Worm (Caenorhabditis elegans) whole organism, L1 larva: Measurements from ENCODE around the gene acdh-2.

Source experiments
- C04F5.9 ChIP-seq: sonication (generic microtip); optimal IDR thresholded peaks from 2 replicates; lab custom pipeline; 2016; ENCODE audit warnings: missing genetic modification characterization, missing compliant biosample characterization
- ceh-63 ChIP-seq: fragments of 200-800 bp; sonication (Bioruptor generic); optimal IDR thresholded peaks from 2 replicates; lab custom pipeline; 2018; ENCODE audit warnings: mild to moderate bottlenecking, missing genetic modification characterization, missing compliant biosample characterization
- ceh-88 ChIP-seq: fragments of 200-800 bp; sonication (Bioruptor generic); IDR thresholded peaks from 2 replicates; pipeline ENCODE4 v1.3.6; 2022; ENCODE audit warnings: missing genetic modification characterization, missing compliant biosample characterization
- ceh-90 ChIP-seq: sonication (generic microtip); optimal IDR thresholded peaks from 2 replicates; lab custom pipeline; 2016; ENCODE audit warnings: missing genetic modification characterization, missing compliant biosample characterization
- dpl-1 ChIP-seq, 3 experiments: fragments of 150-350 bp in 2 of 3; sonication (generic microtip) in 1 of 3; optimal IDR thresholded peaks; 2 replicates each; lab custom pipeline; 2014 to 2017; ENCODE audit warnings: missing biosample characterization in 3 of 3, missing genetic modification characterization in 3 of 3, missing genetic modification reagents in 3 of 3
- efl-1 ChIP-seq, 4 experiments: fragments of 150-350 bp; optimal IDR thresholded peaks in 3 of 4; peaks in 1 of 4; 1 replicate in 1 of 4; 2 replicates in 3 of 4; lab custom pipeline; 2014; ENCODE audit warnings: missing biosample characterization in 2 of 4, missing genetic modification characterization in 2 of 4, missing genetic modification reagents in 2 of 4
- egl-13 ChIP-seq: sonication (generic microtip); optimal IDR thresholded peaks from 2 replicates; lab custom pipeline; 2016; ENCODE audit warnings: missing genotype, missing genetic modification reagents, missing genetic modification characterization, missing compliant biosample characterization
- elt-2 ChIP-seq: sonication (generic microtip); optimal IDR thresholded peaks from 2 replicates; lab custom pipeline; 2016; ENCODE audit warnings: missing genetic modification characterization, mild to moderate bottlenecking, inconsistent platforms, missing compliant biosample characterization, missing genetic modification reagents
- elt-3 ChIP-seq, 6 experiments: fragments of 150-350 bp in 1 of 6; sonication (generic microtip); optimal IDR thresholded peaks; 2 replicates each; lab custom pipeline; 2017 to 2018; ENCODE audit warnings: missing biosample characterization in 6 of 6, missing genetic modification characterization in 6 of 6, inconsistent platforms in 1 of 6
- fos-1 ChIP-seq: fragments of 150-350 bp; optimal IDR thresholded peaks from 2 replicates; lab custom pipeline; 2014; ENCODE audit warnings: missing biosample characterization, missing genetic modification characterization
- grh-1 ChIP-seq: fragments of 200-800 bp; sonication (Bioruptor generic); IDR thresholded peaks from 2 replicates; pipeline ENCODE4 v1.3.6; 2022; ENCODE audit warnings: missing genetic modification reagents, missing genetic modification characterization, missing compliant biosample characterization
- hlh-17 ChIP-seq: fragments of 200-800 bp; sonication (Bioruptor generic); optimal IDR thresholded peaks from 2 replicates; lab custom pipeline; 2018; ENCODE audit warnings: missing genetic modification characterization, mild to moderate bottlenecking, missing compliant biosample characterization, moderate library complexity, borderline replicate concordance
- hlh-4 ChIP-seq: sonication (generic microtip); optimal IDR thresholded peaks from 2 replicates; lab custom pipeline; 2016; ENCODE audit warnings: mild to moderate bottlenecking, missing genetic modification characterization, missing compliant biosample characterization
- jun-1 ChIP-seq: fragments of 150-350 bp; optimal IDR thresholded peaks from 2 replicates; lab custom pipeline; 2014; ENCODE audit warnings: missing biosample characterization, missing genetic modification reagents, missing genetic modification characterization
- lin-13 ChIP-seq: fragments of 150-350 bp; optimal IDR thresholded peaks from 2 replicates; lab custom pipeline; 2014; ENCODE audit warnings: missing biosample characterization, missing genetic modification reagents, missing genetic modification characterization
- lin-15B ChIP-seq: fragments of 150-350 bp; sonication (generic microtip); optimal IDR thresholded peaks from 3 replicates; lab custom pipeline; 2014; ENCODE audit warnings: missing biosample characterization, missing genetic modification characterization
- lin-35 ChIP-seq, 2 experiments: fragments of 150-350 bp; optimal IDR thresholded peaks; 2 replicates each; lab custom pipeline; 2014; ENCODE audit warnings: missing biosample characterization in 2 of 2, missing genetic modification characterization in 2 of 2, missing genetic modification reagents in 2 of 2
- lin-39 ChIP-seq: fragments of 150-350 bp; optimal IDR thresholded peaks from 2 replicates; lab custom pipeline; 2014; ENCODE audit warnings: missing biosample characterization, missing genetic modification reagents, missing genetic modification characterization
- mep-1 ChIP-seq: fragments of 150-350 bp; optimal IDR thresholded peaks from 2 replicates; lab custom pipeline; 2014; ENCODE audit warnings: missing biosample characterization, missing genetic modification characterization
- nhr-12 ChIP-seq: sonication (generic microtip); optimal IDR thresholded peaks from 2 replicates; lab custom pipeline; 2017; ENCODE audit warnings: missing biosample characterization, missing genetic modification characterization
- nhr-19 ChIP-seq: fragments of 200-800 bp; sonication (Bioruptor generic); conservative IDR thresholded peaks from 2 replicates; pipeline ENCODE4 v1.3.6; 2022; ENCODE audit warnings: missing genetic modification characterization, missing compliant biosample characterization
- nhr-20 ChIP-seq: sonication (generic microtip); optimal IDR thresholded peaks from 2 replicates; lab custom pipeline; 2016; ENCODE audit warnings: mild to moderate bottlenecking, missing genetic modification characterization, missing compliant biosample characterization
- nhr-28 ChIP-seq: fragments of 150-350 bp; optimal IDR thresholded peaks from 2 replicates; lab custom pipeline; 2014; ENCODE audit warnings: missing biosample characterization, missing genetic modification characterization
- nhr-71 ChIP-seq: sonication (generic microtip); optimal IDR thresholded peaks from 2 replicates; lab custom pipeline; 2016; ENCODE audit warnings: mild to moderate bottlenecking, missing genetic modification characterization, moderate library complexity, missing compliant biosample characterization
- nhr-85 ChIP-seq: sonication (generic microtip); peaks from one replicate; lab custom pipeline; 2016; ENCODE audit warnings: missing genetic modification characterization, inconsistent platforms, missing compliant biosample characterization
- nhr-90 ChIP-seq: sonication (generic microtip); optimal IDR thresholded peaks from 2 replicates; lab custom pipeline; 2016; ENCODE audit warnings: mild to moderate bottlenecking, missing genetic modification characterization, missing compliant biosample characterization; ENCODE audit not compliant: poor library complexity
- pax-3 ChIP-seq: fragments of 200-800 bp; sonication (Bioruptor generic); optimal IDR thresholded peaks from 2 replicates; lab custom pipeline; 2018; ENCODE audit warnings: mild to moderate bottlenecking, missing genetic modification characterization, moderate library complexity, missing compliant biosample characterization
- pqm-1 ChIP-seq: sonication (generic microtip); optimal IDR thresholded peaks from 3 replicates; lab custom pipeline; 2017; ENCODE audit warnings: missing biosample characterization, missing genetic modification characterization
- rnt-1 ChIP-seq: sonication (generic microtip); optimal IDR thresholded peaks from 2 replicates; lab custom pipeline; 2016; ENCODE audit warnings: mild to moderate bottlenecking, missing genetic modification characterization, moderate library complexity, missing compliant biosample characterization
- skn-1 ChIP-seq: fragments of 150-350 bp; optimal IDR thresholded peaks from 2 replicates; lab custom pipeline; 2014; ENCODE audit warnings: missing biosample characterization, missing genetic modification characterization
- snpc-4 ChIP-seq: fragments of 150-350 bp; optimal IDR thresholded peaks from 2 replicates; lab custom pipeline; 2014; ENCODE audit warnings: missing biosample characterization, missing genetic modification characterization
- sox-4 ChIP-seq: sonication (generic microtip); optimal IDR thresholded peaks from 2 replicates; lab custom pipeline; 2016; ENCODE audit warnings: missing genetic modification characterization, missing compliant biosample characterization
- sup-37 ChIP-seq: fragments of 200-800 bp; sonication (Bioruptor generic); optimal IDR thresholded peaks from 2 replicates; lab custom pipeline; 2018; ENCODE audit warnings: mild to moderate bottlenecking, missing genetic modification characterization, missing compliant biosample characterization
- unc-86 ChIP-seq: sonication (generic microtip); optimal IDR thresholded peaks from 2 replicates; lab custom pipeline; 2016; ENCODE audit warnings: missing genetic modification characterization, missing compliant biosample characterization
- unc-98 ChIP-seq: fragments of 200-800 bp; sonication (Bioruptor generic); IDR thresholded peaks from 2 replicates; pipeline ENCODE4 v1.3.6; 2022; ENCODE audit warnings: missing genetic modification characterization, missing compliant biosample characterization
- zag-1 ChIP-seq: fragments of 150-350 bp; optimal IDR thresholded peaks from 2 replicates; lab custom pipeline; 2014; ENCODE audit warnings: missing biosample characterization, missing genetic modification characterization
- ztf-11 ChIP-seq, 2 experiments: sonication (generic microtip); optimal IDR thresholded peaks; 2 replicates each; lab custom pipeline; 2016 to 2017; ENCODE audit warnings: missing genetic modification characterization in 2 of 2, missing biosample characterization in 1 of 2, missing compliant biosample characterization in 1 of 2

acdh-2 gene

ce11 chrII:5556431-5556830, 9.1 kb upstream of the acdh-2 start, which contains the start of gene ins-11:
TSS of gene ins-11 (plus strand) at chrII:5556731.
- TF ChIP-seq zag-1 (tag; lab: Kevin White, UChicago) (no peak), hlh-4 (tag; lab: Kevin White, UChicago) (no peak), mep-1 (tag; lab: Kevin White, UChicago) (no peak), fos-1 (tag; lab: Kevin White, UChicago) (no peak), grh-1 (no peak), nhr-28 (no peak), lin-39 (tag; lab: Kevin White, UChicago) (no peak), jun-1 (no peak), pax-3 (tag; lab: Kevin White, UChicago) (no peak), C04F5.9 (tag; lab: Kevin White, UChicago) (no peak), nhr-71 (no peak), skn-1 (no peak), nhr-12 (tag; lab: Kevin White, UChicago) (no peak), nhr-85 (tag; lab: Kevin White, UChicago) (no peak), unc-98 (GFP tag; lab: Robert Waterston, UW) (no peak), nhr-19 (GFP tag; lab: Robert Waterston, UW) (no peak), unc-86 (no peak), sox-4 (tag; lab: Kevin White, UChicago) (no peak)
- TF ChIP-seq, all 84 proteins: peak for 0

ce11 chrII:5555522-5555921, 8.2 kb upstream of the acdh-2 start:
- TF ChIP-seq elt-2 (peak; percentile 66), efl-1 (optimal IDR thresholded peaks at IDR 0.05; lab: Kevin White, UChicago) (no peak), efl-1 (GFP tag; optimal IDR thresholded peaks at IDR 0.05 in 1 of 2; lab: Kevin White, UChicago) (peak in 1 of 2 experiments; percentile 76), nhr-12 (tag; lab: Kevin White, UChicago) (no peak)

DNA sequence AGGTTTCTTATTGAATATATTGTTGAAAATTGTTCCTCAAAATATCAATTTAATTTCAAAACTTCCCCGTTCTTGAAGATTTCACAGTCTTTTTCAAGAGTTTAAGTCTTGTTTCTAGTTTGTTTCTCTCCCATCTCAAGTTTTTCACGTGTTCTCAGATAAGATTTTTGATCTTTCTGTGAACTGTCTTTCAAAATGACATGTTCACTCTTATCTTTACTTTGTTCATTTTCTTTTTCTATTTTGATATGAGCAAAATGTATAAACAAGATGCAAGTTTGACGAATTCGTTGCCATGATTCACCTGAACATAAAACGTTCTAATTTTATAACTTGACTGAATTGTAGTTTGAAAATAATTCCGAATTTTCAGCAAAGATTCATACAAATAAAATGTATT, 7.5 kb upstream of the acdh-2 start:
- TF ChIP-seq rnt-1 (tag; lab: Kevin White, UChicago) = no peak
- TF ChIP-seq jun-1 = no peak
- no peak for TF ChIP-seq ztf-11 (tag; optimal IDR thresholded peaks at IDR 0.05; lab: Kevin White, UChicago)
- no peak for TF ChIP-seq elt-2
- TF ChIP-seq snpc-4 = no peak
- no peak for TF ChIP-seq sup-37
- no peak for TF ChIP-seq nhr-71
- TF ChIP-seq lin-13 (GFP tag; lab: Kevin White, UChicago) = no peak
- TF ChIP-seq lin-15B (tag; lab: Kevin White, UChicago) = no peak
- TF ChIP-seq egl-13 (tag; lab: Kevin White, UChicago) = no peak
- no peak for TF ChIP-seq ceh-90 (tag; lab: Kevin White, UChicago)

DNA sequence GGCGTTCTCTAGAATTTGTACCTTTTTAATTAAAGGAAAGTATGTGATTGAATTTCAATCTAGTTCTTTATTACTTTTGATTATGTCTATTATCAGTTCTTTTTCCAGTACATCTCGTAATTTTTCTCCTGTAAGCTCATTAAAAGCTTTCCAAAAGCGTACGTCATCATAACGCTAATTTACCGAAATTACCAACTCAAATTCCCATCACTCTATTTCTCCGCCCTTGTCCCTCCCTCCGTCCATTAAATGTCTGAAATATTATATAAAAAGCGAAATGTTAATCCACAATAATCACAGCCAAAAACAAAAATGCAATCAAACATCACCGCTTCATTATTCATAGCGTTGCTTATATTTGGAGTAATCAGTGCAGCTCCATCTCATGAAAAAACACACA, 7.0 kb upstream of the acdh-2 start, which contains the start of gene ins-12:
ins-12 (plus strand) TSS at position 301 of the 400 bp plus-strand sequence.
- TF ChIP-seq elt-3 (tag; optimal IDR thresholded peaks at IDR 0.05; lab: Kevin White, UChicago) = no peak

- TF ChIP-seq C04F5.9 (tag; lab: Kevin White, UChicago) (no peak), pqm-1 (tag; lab: Kevin White, UChicago) (peak; percentile 31), ceh-88 (no peak), hlh-17 (no peak), elt-2 (peak; percentile 98), lin-35 (GFP tag; optimal IDR thresholded peaks at IDR 0.05; lab: Kevin White, UChicago) (peak in 1 of 2 experiments; percentile 30), lin-13 (GFP tag; lab: Kevin White, UChicago) (no peak), nhr-71 (peak; percentile 18), nhr-20 (peak; percentile 4), unc-98 (GFP tag; lab: Robert Waterston, UW) (no peak), ceh-63 (no peak), dpl-1 (GFP tag; optimal IDR thresholded peaks at IDR 0.05; lab: Kevin White, UChicago) (no peak), nhr-90 (peak; percentile 10)
Measured at ce11 chrII:5553531-5553930, 6.2 kb upstream of the acdh-2 start.
